Fruit fly (Drosophila melanogaster): Measurements from ENCODE around the gene CG6686.
A peak's percentile ranks its signal among the peaks of the same experiment; 100 is the strongest.

DNA sequence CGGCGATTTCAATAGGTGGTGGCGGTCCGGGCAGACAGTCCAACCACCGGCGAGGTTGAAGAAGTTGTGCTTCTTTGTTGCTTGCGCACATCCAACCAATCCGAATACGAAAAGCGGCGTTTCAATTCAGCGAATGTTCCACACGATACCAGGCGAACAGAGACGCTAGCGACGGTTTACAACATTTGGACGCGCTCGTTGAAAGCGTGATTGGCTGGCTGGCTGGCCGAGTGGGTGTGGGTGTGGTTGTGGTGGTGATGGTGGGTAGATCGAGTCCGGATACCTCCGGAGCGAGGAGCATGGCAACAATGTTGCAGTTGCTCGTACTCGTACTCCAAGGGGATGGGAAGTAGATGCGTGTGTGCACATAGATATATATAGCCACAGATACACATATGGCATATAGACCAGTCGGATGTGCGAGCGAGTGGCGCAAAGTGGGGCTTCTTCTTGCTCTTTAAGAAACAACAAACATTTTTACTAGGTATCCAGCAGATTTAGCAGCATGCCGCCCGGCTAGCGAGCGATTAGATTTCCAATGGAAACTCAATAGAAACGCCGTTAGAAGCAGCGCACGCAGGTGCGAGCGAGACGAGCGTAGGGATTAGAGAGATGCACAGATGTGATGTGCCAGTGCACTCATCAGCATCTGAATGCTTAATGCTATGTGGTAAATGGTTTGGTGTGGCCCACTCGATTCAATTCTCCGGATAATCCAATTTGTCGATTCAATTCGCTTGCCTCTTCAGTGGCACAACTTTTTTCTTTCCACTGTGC lies 22.4 kb upstream of the CG6686 start:
- TF ChIP-seq CG33557 (GFP tag; optimal IDR thresholded peaks at IDR 0.05), result peak; percentile 40
- TF ChIP-seq CG2120 (GFP tag; optimal IDR thresholded peaks at IDR 0.05), result no peak
- TF ChIP-seq Hr39 (optimal IDR thresholded peaks at IDR 0.05), result no peak
- TF ChIP-seq NC2β (GFP tag; optimal IDR thresholded peaks at IDR 0.05), result no peak
- TF ChIP-seq ato (GFP tag; IDR thresholded peaks at IDR 0.05; ENCODE audit: partially characterized antibody), result no peak
- no peak for TF ChIP-seq pan (optimal IDR thresholded peaks at IDR 0.05)
- TF ChIP-seq pan (GFP tag; optimal IDR thresholded peaks at IDR 0.05 in 1 of 2, IDR thresholded peaks at IDR 0.05 in 1 of 2), result no peak
- peak; percentile 12 for TF ChIP-seq salm (tag; optimal IDR thresholded peaks at IDR 0.05)
- no peak for TF ChIP-seq CG17359 (tag; optimal IDR thresholded peaks at IDR 0.05)
- TF ChIP-seq pros (GFP tag; optimal IDR thresholded peaks at IDR 0.05), result peak; percentile 99
- TF ChIP-seq fru (optimal IDR thresholded peaks at IDR 0.05), result no peak
- no peak for TF ChIP-seq NK7.1 (GFP tag; optimal IDR thresholded peaks at IDR 0.05)
- TF ChIP-seq tap (tag; optimal IDR thresholded peaks at IDR 0.05), result peak; percentile 68
- TF ChIP-seq Eip74EF (GFP tag; optimal IDR thresholded peaks at IDR 0.05), result peak in 1 of 2 experiments; percentile 45
- peak; percentile 44 for TF ChIP-seq bcd (GFP tag; optimal IDR thresholded peaks at IDR 0.05)

Measured in whole organism, embryonic.